Worm (Caenorhabditis elegans): ENCODE results near the gene C27F2.9.

The C27F2.9 gene

DNA sequence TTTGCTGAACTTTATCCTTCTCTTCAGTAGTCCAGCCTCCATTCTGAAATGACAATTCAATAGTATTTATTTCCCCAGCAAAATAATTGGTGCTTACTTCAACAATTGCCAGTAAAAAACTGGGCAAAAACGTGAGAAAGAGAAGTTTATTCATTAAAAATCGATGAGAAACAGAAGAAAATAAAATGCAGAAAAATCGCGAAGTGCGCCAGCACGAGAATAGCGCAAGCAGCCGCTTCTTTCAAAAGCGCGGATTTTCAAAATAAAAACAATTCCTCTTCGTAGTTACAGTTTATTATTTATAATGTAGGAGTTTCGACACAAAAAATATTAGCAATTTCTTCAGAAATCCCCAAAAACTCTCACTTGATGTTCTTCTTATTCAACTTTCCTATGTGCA lies at the start of gene C27F2.9 (continued):
- TF ChIP-seq Y75B8A.6 (GFP tag; IDR thresholded peaks at IDR 0.05) (no peak), unc-62 (GFP tag; optimal IDR thresholded peaks at IDR 0.05 in 1 of 2) (peak in 1 of 2 experiments; percentile 98), unc-62 (tag; optimal IDR thresholded peaks at IDR 0.05) (no peak), skn-1 (tag; optimal IDR thresholded peaks at IDR 0.05) (no peak), ceh-82 (tag; optimal IDR thresholded peaks at IDR 0.05) (no peak), cey-2 (tag; optimal IDR thresholded peaks at IDR 0.05; ENCODE audit: borderline replicate concordance, insufficient read depth) (no peak), Y105C5A.15 (GFP tag; IDR thresholded peaks at IDR 0.05) (no peak), attf-4 (tag; optimal IDR thresholded peaks at IDR 0.05) (no peak), F37D6.2 (tag; optimal IDR thresholded peaks at IDR 0.05) (peak; percentile 68), daf-8 (GFP tag; IDR thresholded peaks at IDR 0.05) (no peak), nhr-76 (tag; optimal IDR thresholded peaks at IDR 0.05) (no peak), hlh-30 (tag; optimal IDR thresholded peaks at IDR 0.05; ENCODE audit: insufficient read depth) (peak; percentile 73), dpl-1 (GFP tag; optimal IDR thresholded peaks at IDR 0.05) (peak; percentile 99), mxl-3 (GFP tag; optimal IDR thresholded peaks at IDR 0.05) (no peak), dmd-9 (GFP tag; IDR thresholded peaks at IDR 0.05) (peak; percentile 74; the same call in 1 of the 2 replicates), nhr-102 (tag; optimal IDR thresholded peaks at IDR 0.05) (peak; percentile 85), nhr-10 (tag; optimal IDR thresholded peaks at IDR 0.05) (no peak), zip-2 (tag; optimal IDR thresholded peaks at IDR 0.05) (peak; percentile 31), R02D3.7 (tag; optimal IDR thresholded peaks at IDR 0.05) (no peak), F44E2.7 (GFP tag; IDR thresholded peaks at IDR 0.05) (no peak), F49E8.2 (tag; optimal IDR thresholded peaks at IDR 0.05; ENCODE audit: borderline replicate concordance) (peak; percentile 19), mdl-1 (tag; optimal IDR thresholded peaks at IDR 0.05) (peak in 1 of 2 experiments; percentile 2), Y5F2A.4 (GFP tag; optimal IDR thresholded peaks at IDR 0.05) (no peak), ama-1 (optimal IDR thresholded peaks at IDR 0.05) (peak; percentile 22), mep-1 (tag; optimal IDR thresholded peaks at IDR 0.05) (peak; percentile 88), D1046.2 (GFP tag; IDR thresholded peaks at IDR 0.05) (no peak), ztf-11 (tag; optimal IDR thresholded peaks at IDR 0.05) (no peak), unc-39 (tag; optimal IDR thresholded peaks at IDR 0.05) (no peak), hmg-1.1 (GFP tag; IDR thresholded peaks at IDR 0.05) (peak; percentile 82), lin-39 (tag; optimal IDR thresholded peaks at IDR 0.05) (no peak), daf-16 (GFP tag; optimal IDR thresholded peaks at IDR 0.05) (peak in 1 of 2 experiments; percentile 62), daf-16 (tag; optimal IDR thresholded peaks at IDR 0.05) (peak; percentile 75), snpc-4 (tag; optimal IDR thresholded peaks at IDR 0.05) (no peak), dmd-6 (GFP tag; IDR thresholded peaks at IDR 0.05) (peak; percentile 67), jun-1 (tag; optimal IDR thresholded peaks at IDR 0.05) (no peak), daf-19 (GFP tag; conservative IDR thresholded peaks at IDR 0.05) (no peak), hlh-11 (tag; optimal IDR thresholded peaks at IDR 0.05) (no peak), nhr-11 (tag; optimal IDR thresholded peaks at IDR 0.05) (peak; percentile 84), gei-8 (GFP tag; optimal IDR thresholded peaks at IDR 0.05) (no peak), lin-29 (GFP tag; IDR thresholded peaks at IDR 0.05) (no peak), mdt-29 (GFP tag; IDR thresholded peaks at IDR 0.05) (no peak), tra-1 (GFP tag; IDR thresholded peaks at IDR 0.05) (peak; percentile 54; the same call in 1 of the 2 replicates), spr-1 (tag; optimal IDR thresholded peaks at IDR 0.05) (peak; percentile 68), vab-7 (GFP tag; IDR thresholded peaks at IDR 0.05) (no peak), fkh-10 (GFP tag; optimal IDR thresholded peaks at IDR 0.05) (peak; percentile 57), snpc-1.2 (GFP tag; IDR thresholded peaks at IDR 0.05) (no peak), zip-11 (GFP tag; IDR thresholded peaks at IDR 0.05) (no peak), pqm-1 (tag; optimal IDR thresholded peaks at IDR 0.05) (no peak), Y48G9A.11 (GFP tag; IDR thresholded peaks at IDR 0.05) (no peak), unc-130 (GFP tag; optimal IDR thresholded peaks at IDR 0.05) (peak; percentile 59), lir-3 (tag; optimal IDR thresholded peaks at IDR 0.05) (no peak), T20F7.1 (GFP tag; optimal IDR thresholded peaks at IDR 0.05) (peak; percentile 83), daf-12 (tag; optimal IDR thresholded peaks at IDR 0.05) (no peak)

Data from whole organism, L4 larva.